Fruit fly (Drosophila melanogaster) whole organism, embryonic: Measurements from ENCODE around the gene CG13454.

ENCODE experiments used
- CG10209 ChIP-seq: fragments of 200-800 bp; sonication (Bioruptor generic); optimal IDR thresholded peaks from 3 replicates; lab custom pipeline; 2017; ENCODE audit warnings: missing biosample characterization, mild to moderate bottlenecking, missing genetic modification characterization, missing genetic modification reagents
- CG10979 ChIP-seq: fragments of 200-800 bp; sonication (Bioruptor generic); optimal IDR thresholded peaks from 2 replicates; lab custom pipeline; 2018; ENCODE audit warnings: missing biosample characterization, mild to moderate bottlenecking, missing genetic modification characterization, moderate library complexity
- CG11085 ChIP-seq: fragments of 200-800 bp; sonication (Bioruptor generic); IDR thresholded peaks from 2 replicates; pipeline ENCODE4 v1.3.6; 2022; ENCODE audit warnings: missing biosample characterization, missing genetic modification characterization
- CG13894 ChIP-seq: fragments of 200-800 bp; sonication (Bioruptor generic); optimal IDR thresholded peaks from 3 replicates; lab custom pipeline; 2018; ENCODE audit warnings: missing biosample characterization, mild to moderate bottlenecking, missing genetic modification characterization, moderate library complexity
- CG14050 ChIP-seq: fragments of 200-800 bp; sonication (Bioruptor generic); IDR thresholded peaks from 3 replicates; pipeline ENCODE4 v1.3.6; 2022; ENCODE audit warnings: missing biosample characterization, missing genetic modification characterization
- CG14965 ChIP-seq: fragments of 200-800 bp; sonication (Bioruptor generic); optimal IDR thresholded peaks from 2 replicates; lab custom pipeline; 2016; ENCODE audit warnings: missing biosample characterization, missing genetic modification characterization, borderline replicate concordance
- CG16779 ChIP-seq: fragments of 200-800 bp; sonication (Bioruptor generic); IDR thresholded peaks from 2 replicates; pipeline ENCODE4 v1.3.6; 2022; ENCODE audit warnings: missing biosample characterization, missing genetic modification characterization
- CG1832 ChIP-seq: fragments of 200-800 bp; sonication (Bioruptor generic); optimal IDR thresholded peaks from 2 replicates; lab custom pipeline; 2017; ENCODE audit warnings: missing biosample characterization, mild to moderate bottlenecking, missing genetic modification characterization, inconsistent platforms
- CG18619 ChIP-seq: fragments of 200-800 bp; sonication (Bioruptor generic); optimal IDR thresholded peaks from 3 replicates; lab custom pipeline; 2017; ENCODE audit warnings: missing biosample characterization, mild to moderate bottlenecking, missing genetic modification characterization
- CG2199 ChIP-seq: fragments of 200-800 bp; sonication (Bioruptor generic); IDR thresholded peaks from 3 replicates; pipeline ENCODE4 v1.3.6; 2022; ENCODE audit warnings: missing biosample characterization, missing genetic modification characterization
- CG31441 ChIP-seq: fragments of 200-800 bp; sonication (Bioruptor generic); IDR thresholded peaks from 2 replicates; pipeline ENCODE4 v1.3.6; 2022; ENCODE audit warnings: missing biosample characterization, missing genetic modification characterization
- CG32767 ChIP-seq: fragments of 200-800 bp; sonication (Bioruptor generic); IDR thresholded peaks from 2 replicates; pipeline ENCODE4 v1.3.6; 2022; ENCODE audit warnings: missing biosample characterization, missing genetic modification characterization
- CG34224 ChIP-seq: fragments of 200-800 bp; sonication (Bioruptor generic); IDR thresholded peaks from 3 replicates; pipeline ENCODE4 v1.3.6; 2022; ENCODE audit warnings: missing biosample characterization, missing genetic modification characterization; ENCODE audit not compliant: partially characterized antibody
- CG3838 ChIP-seq: fragments of 200-800 bp; sonication (Bioruptor generic); optimal IDR thresholded peaks from 3 replicates; lab custom pipeline; 2016; ENCODE audit warnings: missing biosample characterization, missing genetic modification characterization
- CG3995 ChIP-seq: fragments of 200-800 bp; sonication (Bioruptor generic); optimal IDR thresholded peaks from 3 replicates; lab custom pipeline; 2016; ENCODE audit warnings: missing biosample characterization, missing genetic modification characterization
- CG42726 ChIP-seq: fragments of 200-800 bp; sonication (Bioruptor generic); IDR thresholded peaks from 2 replicates; pipeline ENCODE4 v1.3.6; 2022; ENCODE audit warnings: missing biosample characterization, missing genetic modification characterization; ENCODE audit not compliant: partially characterized antibody
- CG4707 ChIP-seq: fragments of 200-800 bp; sonication (Bioruptor generic); optimal IDR thresholded peaks from 2 replicates; lab custom pipeline; 2018; ENCODE audit warnings: missing biosample characterization, mild to moderate bottlenecking, missing genetic modification characterization, moderate library complexity
- CG6683 ChIP-seq: fragments of 200-800 bp; sonication (Bioruptor generic); optimal IDR thresholded peaks from 2 replicates; lab custom pipeline; 2017; ENCODE audit warnings: missing biosample characterization, mild to moderate bottlenecking, missing genetic modification characterization, missing genetic modification reagents
- CG7928 ChIP-seq: fragments of 200-800 bp; sonication (Bioruptor generic); optimal IDR thresholded peaks from 2 replicates; lab custom pipeline; 2017; ENCODE audit warnings: missing biosample characterization, mild to moderate bottlenecking, missing genetic modification characterization
- CG8281 ChIP-seq: fragments of 200-800 bp; sonication (Bioruptor generic); optimal IDR thresholded peaks from 2 replicates; lab custom pipeline; 2018; ENCODE audit warnings: missing biosample characterization, mild to moderate bottlenecking, missing genetic modification characterization, moderate library complexity
- CG8290 ChIP-seq, 3 experiments: fragments of 200-800 bp; sonication (Bioruptor generic); optimal IDR thresholded peaks; 2 replicates each; lab custom pipeline; 2016 to 2019; ENCODE audit warnings: missing biosample characterization in 3 of 3, missing genetic modification characterization in 3 of 3, mild to moderate bottlenecking in 2 of 3, moderate library complexity in 1 of 3
- CG8478 ChIP-seq: fragments of >200 bp; optimal IDR thresholded peaks from 2 replicates; lab custom pipeline; 2018
- CG8765 ChIP-seq: fragments of 200-800 bp; sonication (Bioruptor generic); IDR thresholded peaks from 2 replicates; pipeline ENCODE4 v1.3.6; 2022; ENCODE audit warnings: missing biosample characterization, missing genetic modification characterization
- Chrac-16 ChIP-seq: fragments of 200-800 bp; sonication (Bioruptor generic); optimal IDR thresholded peaks from 3 replicates; lab custom pipeline; 2016; ENCODE audit warnings: missing biosample characterization, missing genetic modification characterization
- Dll ChIP-seq: fragments of 200-800 bp; sonication (Bioruptor generic); IDR thresholded peaks from 4 replicates; pipeline ENCODE4 v1.3.6; 2022; ENCODE audit warnings: missing biosample characterization, missing genetic modification characterization; ENCODE audit not compliant: partially characterized antibody
- Doc2 ChIP-seq: fragments of 200-800 bp; sonication (Bioruptor generic); IDR thresholded peaks from 2 replicates; pipeline ENCODE4 v1.3.6; 2022; ENCODE audit warnings: missing biosample characterization, missing genetic modification characterization
- ERR ChIP-seq: fragments of 200-800 bp; sonication (Bioruptor generic); optimal IDR thresholded peaks from 2 replicates; lab custom pipeline; 2016; ENCODE audit warnings: missing biosample characterization, missing genetic modification characterization
- Gsc ChIP-seq: fragments of 200-800 bp; sonication (Bioruptor generic); IDR thresholded peaks from 2 replicates; pipeline ENCODE4 v1.3.6; 2022; ENCODE audit warnings: missing biosample characterization, missing genetic modification characterization
- H15 ChIP-seq: fragments of 200-800 bp; sonication (Bioruptor generic); IDR thresholded peaks from 3 replicates; pipeline ENCODE4 v1.3.6; 2022; ENCODE audit warnings: missing biosample characterization, missing genetic modification characterization
- Hr39 ChIP-seq: fragments of >200 bp; optimal IDR thresholded peaks from 2 replicates; lab custom pipeline; 2017
- Mes4 ChIP-seq: fragments of 200-800 bp; sonication (Bioruptor generic); optimal IDR thresholded peaks from 2 replicates; lab custom pipeline; 2016; ENCODE audit warnings: missing biosample characterization, missing genetic modification characterization
- Myb ChIP-seq: fragments of 200-800 bp; sonication (Bioruptor generic); optimal IDR thresholded peaks from 2 replicates; lab custom pipeline; 2016; ENCODE audit warnings: missing biosample characterization, missing genetic modification characterization
- NFAT ChIP-seq: fragments of 200-800 bp; sonication (Bioruptor generic); IDR thresholded peaks from 2 replicates; pipeline ENCODE4 v1.3.6; 2022; ENCODE audit warnings: missing biosample characterization, missing genetic modification characterization
- Oli ChIP-seq: fragments of 200-800 bp; sonication (Bioruptor generic); optimal IDR thresholded peaks from 2 replicates; lab custom pipeline; 2018; ENCODE audit warnings: missing biosample characterization, mild to moderate bottlenecking, missing genetic modification characterization, moderate library complexity
- Ptx1 ChIP-seq: fragments of 200-800 bp; sonication (Bioruptor generic); IDR thresholded peaks from 2 replicates; pipeline ENCODE4 v1.3.6; 2022; ENCODE audit warnings: missing biosample characterization, missing genetic modification characterization
- ase ChIP-seq: fragments of 200-800 bp; sonication (Bioruptor generic); IDR thresholded peaks from 3 replicates; pipeline ENCODE4 v1.3.6; 2022; ENCODE audit warnings: missing biosample characterization, missing genetic modification characterization
- bab2 ChIP-seq: fragments of 200-800 bp; sonication (Bioruptor generic); optimal IDR thresholded peaks from 2 replicates; lab custom pipeline; 2016; ENCODE audit warnings: missing biosample characterization, missing genetic modification characterization
- bowl ChIP-seq: fragments of 200-800 bp; sonication (Bioruptor generic); IDR thresholded peaks from 2 replicates; pipeline ENCODE4 v1.3.6; 2022; ENCODE audit warnings: missing biosample characterization, missing genetic modification characterization
- dan ChIP-seq: fragments of 200-800 bp; sonication (Bioruptor generic); IDR thresholded peaks from 2 replicates; pipeline ENCODE4 v1.3.6; 2022; ENCODE audit warnings: missing biosample characterization, missing genetic modification characterization
- dmrt99B ChIP-seq: fragments of 200-800 bp; sonication (Bioruptor generic); optimal IDR thresholded peaks from 2 replicates; lab custom pipeline; 2018; ENCODE audit warnings: missing biosample characterization, mild to moderate bottlenecking, missing genetic modification characterization, moderate library complexity
- en ChIP-seq: fragments of 200-800 bp; sonication (Bioruptor generic); optimal IDR thresholded peaks from 2 replicates; lab custom pipeline; 2016; ENCODE audit warnings: missing biosample characterization, missing genetic modification characterization
- grau ChIP-seq: fragments of 200-800 bp; optimal IDR thresholded peaks from 3 replicates; lab custom pipeline; 2019; ENCODE audit warnings: missing biosample characterization, mild to moderate bottlenecking, missing genetic modification characterization, moderate library complexity
- lbe ChIP-seq: fragments of 200-800 bp; sonication (Bioruptor generic); optimal IDR thresholded peaks from 2 replicates; lab custom pipeline; 2016; ENCODE audit warnings: missing biosample characterization, mild to moderate bottlenecking, missing genetic modification characterization
- mirr ChIP-seq: fragments of 200-800 bp; sonication (Bioruptor generic); optimal IDR thresholded peaks from 3 replicates; lab custom pipeline; 2018; ENCODE audit warnings: missing biosample characterization, mild to moderate bottlenecking, missing genetic modification characterization
- nom ChIP-seq: fragments of 200-800 bp; sonication (Bioruptor generic); optimal IDR thresholded peaks from 2 replicates; lab custom pipeline; 2017; ENCODE audit warnings: missing biosample characterization, missing genetic modification characterization, mild to moderate bottlenecking, moderate library complexity, missing genetic modification reagents
- odd ChIP-seq: fragments of 200-800 bp; sonication (Bioruptor generic); optimal IDR thresholded peaks from 2 replicates; lab custom pipeline; 2017; ENCODE audit warnings: missing biosample characterization, mild to moderate bottlenecking, missing genetic modification characterization
- pum ChIP-seq: fragments of 200-800 bp; sonication (Bioruptor generic); optimal IDR thresholded peaks from 2 replicates; lab custom pipeline; 2016; ENCODE audit warnings: missing biosample characterization, missing genetic modification characterization
- rib ChIP-seq: fragments of 200-800 bp; sonication (Bioruptor generic); IDR thresholded peaks from 2 replicates; pipeline ENCODE4 v1.3.6; 2022; ENCODE audit warnings: missing biosample characterization, missing genetic modification characterization
- shn ChIP-seq: fragments of 200-800 bp; sonication (Bioruptor generic); optimal IDR thresholded peaks from 3 replicates; lab custom pipeline; 2016; ENCODE audit warnings: missing biosample characterization, missing genetic modification characterization
- zen2 ChIP-seq: fragments of 200-800 bp; sonication (Bioruptor generic); IDR thresholded peaks from 3 replicates; pipeline ENCODE4 v1.3.6; 2022; ENCODE audit warnings: missing biosample characterization, missing genetic modification characterization; ENCODE audit not compliant: partially characterized antibody

CG13454 gene

dm6 chr3L:15563058-15563850 is 46.4 kb upstream of the CG13454 start, which contains the start of the genes CG7739 and SCCRO (continued):
- TF ChIP-seq en (GFP tag; lab: Kevin White, UChicago) (no peak), CG10209 (peak; percentile 45), CG32767 (GFP tag; lab: Robert Waterston, UW) (peak; percentile 43; the same call in 1 of the 2 replicates), CG8290 (GFP tag; optimal IDR thresholded peaks at IDR 0.05; lab: Kevin White, UChicago) (no peak), CG8290 (tag; optimal IDR thresholded peaks at IDR 0.05; lab: Kevin White, UChicago) (no peak), odd (no peak), Doc2 (GFP tag; lab: Robert Waterston, UW) (no peak), Oli (peak; percentile 29), CG13894 (no peak), CG6683 (GFP tag; lab: Kevin White, UChicago) (no peak), CG3838 (GFP tag; lab: Kevin White, UChicago) (no peak), CG31441 (GFP tag; lab: Robert Waterston, UW) (peak; percentile 81), ERR (GFP tag; lab: Kevin White, UChicago) (no peak), NFAT (peak; percentile 70), bowl (GFP tag; lab: Robert Waterston, UW) (no peak), CG42726 (GFP tag; lab: Robert Waterston, UW) (no peak), CG16779 (GFP tag; lab: Robert Waterston, UW) (no peak), dan (GFP tag; lab: Robert Waterston, UW) (no peak), Mes4 (peak; percentile 4), CG8281 (no peak), bab2 (GFP tag; lab: Kevin White, UChicago) (no peak), CG4707 (GFP tag; lab: Kevin White, UChicago) (no peak), CG8765 (peak; percentile 53; the same call in 1 of the 2 replicates), grau (tag; lab: Kevin White, UChicago) (peak; percentile 69), mirr (GFP tag; lab: Kevin White, UChicago) (no peak), Ptx1 (peak; percentile 75), zen2 (GFP tag; lab: Robert Waterston, UW) (no peak), CG18619 (GFP tag; lab: Kevin White, UChicago) (peak; percentile 35), CG11085 (GFP tag; lab: Robert Waterston, UW) (peak; percentile 66), lbe (GFP tag; lab: Kevin White, UChicago) (no peak), CG34224 (peak; percentile 56; the same call in 1 of the 3 replicates), Hr39 (lab: Kevin White, UChicago) (no peak), CG2199 (GFP tag; lab: Robert Waterston, UW) (no peak), ase (GFP tag; lab: Robert Waterston, UW) (peak; percentile 28; the same call in 1 of the 3 replicates), dmrt99B (tag; lab: Kevin White, UChicago) (no peak), pum (no peak), Dll (GFP tag; lab: Robert Waterston, UW) (peak; percentile 59; the same call in 2 of the 4 replicates), Myb (GFP tag; lab: Kevin White, UChicago) (no peak), nom (GFP tag; lab: Kevin White, UChicago) (no peak), H15 (GFP tag; lab: Robert Waterston, UW) (no peak), CG3995 (peak; percentile 93), CG10979 (tag; lab: Kevin White, UChicago) (peak; percentile 19), CG1832 (GFP tag; lab: Kevin White, UChicago) (no peak), rib (peak; percentile 47; the same call in 1 of the 2 replicates), CG8478 (lab: Kevin White, UChicago) (no peak), CG14965 (GFP tag; lab: Kevin White, UChicago) (no peak), Chrac-16 (GFP tag; lab: Kevin White, UChicago) (peak; percentile 53), shn (GFP tag; lab: Kevin White, UChicago) (no peak), CG7928 (GFP tag; lab: Kevin White, UChicago) (no peak), CG14050 (GFP tag; lab: Robert Waterston, UW) (peak; percentile 28; the same call in 1 of the 3 replicates), Gsc (GFP tag; lab: Robert Waterston, UW) (no peak)
